Fruit fly (Drosophila melanogaster): Measurements from ENCODE around the gene RpS13.

DNA sequence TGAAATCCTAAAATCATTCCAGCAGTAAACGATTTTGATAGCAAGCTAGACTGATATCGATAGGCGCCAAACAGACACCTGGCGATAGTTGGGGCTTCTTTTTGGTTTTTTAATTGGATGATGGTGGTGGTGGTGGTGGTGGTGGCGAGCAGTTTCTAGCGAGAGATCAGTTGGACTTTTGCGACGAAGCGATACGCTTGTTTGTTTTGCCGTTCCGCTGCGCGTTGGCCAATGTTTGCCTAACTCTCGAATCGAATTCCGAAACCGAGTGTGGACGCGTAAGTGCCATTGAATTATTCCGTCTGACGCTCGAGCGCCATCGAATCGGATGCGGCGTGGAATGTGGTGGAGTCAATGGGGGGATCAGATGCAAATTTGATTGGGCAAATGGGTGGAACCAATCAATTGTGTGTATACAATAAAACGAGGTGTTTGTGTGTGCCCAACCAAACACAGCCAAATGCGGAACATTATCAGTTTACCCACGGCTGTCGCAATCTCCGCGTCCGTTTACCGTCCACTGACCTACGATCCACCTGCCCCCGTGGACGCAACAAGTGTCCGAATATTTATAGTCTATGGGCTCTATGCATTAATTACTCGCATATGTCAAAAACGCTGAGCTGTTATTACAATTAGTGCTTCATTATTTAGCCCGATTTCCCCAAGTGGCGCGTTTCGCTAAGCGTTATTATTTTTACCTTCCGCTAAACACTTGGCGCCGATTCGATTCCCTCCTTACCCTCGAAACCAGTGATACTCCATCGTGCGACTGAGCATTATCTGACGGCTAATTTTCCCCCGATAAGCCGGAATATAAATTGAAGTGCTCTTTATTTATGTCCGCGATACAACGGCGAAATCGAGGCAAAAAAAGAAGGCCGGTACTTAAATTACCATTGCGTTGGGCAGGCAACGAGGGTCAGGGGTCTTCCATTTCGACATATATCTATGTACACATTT is 6.2 kb upstream of the RpS13 start, which contains the start of gene CG17292:
- TF ChIP-seq psq (optimal IDR thresholded peaks at IDR 0.05) (no peak), pan (optimal IDR thresholded peaks at IDR 0.05) (no peak), Dll (optimal IDR thresholded peaks at IDR 0.05) (no peak)
